Fruit fly (Drosophila melanogaster): ENCODE data around the gene CG14710.

The CG14710 gene

DNA sequence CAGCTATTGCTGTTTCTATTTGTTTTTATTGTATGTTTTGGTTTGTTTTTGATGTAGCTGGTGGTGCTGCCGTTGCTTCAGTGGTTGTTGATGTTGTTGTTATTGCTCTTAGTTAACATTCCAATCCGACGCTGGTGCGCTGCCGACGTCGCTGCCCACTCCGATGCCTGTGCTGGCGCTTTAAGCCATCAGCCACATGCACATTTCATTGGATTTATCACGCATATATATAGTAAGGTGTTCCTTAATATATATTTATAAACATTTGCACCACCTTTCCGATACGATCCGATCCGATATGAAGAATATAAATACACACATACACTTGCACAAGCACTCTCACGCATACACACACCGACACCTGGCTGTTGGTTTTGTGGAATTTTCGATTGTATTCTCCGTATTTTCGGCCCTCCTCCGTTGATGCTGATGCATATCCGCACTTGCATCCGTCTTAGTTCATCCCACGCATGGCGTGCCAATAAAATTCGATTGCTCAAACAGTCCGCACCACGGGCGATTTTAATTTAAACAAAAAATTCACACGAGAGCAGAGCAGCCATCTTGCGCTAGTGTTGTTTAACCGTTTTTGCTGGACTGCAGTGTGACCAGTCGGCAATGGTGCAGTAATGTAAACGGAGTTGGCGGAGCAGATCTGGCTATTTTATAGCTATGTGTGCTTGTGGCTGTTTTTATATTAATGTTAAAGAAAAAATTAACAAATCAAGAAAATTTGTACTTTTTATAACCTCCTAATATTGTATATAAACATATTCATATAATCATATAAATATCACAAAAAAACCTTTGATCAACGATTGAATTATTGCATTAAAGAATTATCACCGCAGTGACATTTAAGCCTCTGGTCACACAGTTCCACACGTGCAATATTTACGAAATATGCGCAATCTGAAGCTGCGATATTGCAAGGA is 30.5 kb downstream of the CG14710 start, which contains the start of the genes Csk and Elp1 (continued):
- TF ChIP-seq br (optimal IDR thresholded peaks at IDR 0.05), result no peak
- peak; percentile 16 for TF ChIP-seq cato (GFP tag; optimal IDR thresholded peaks at IDR 0.05; ENCODE audit: borderline replicate concordance)
- peak; percentile 31 for TF ChIP-seq CG8944 (GFP tag; optimal IDR thresholded peaks at IDR 0.05)
- TF ChIP-seq CG3995 (GFP tag; optimal IDR thresholded peaks at IDR 0.05), result peak; percentile 56
- peak; percentile 78 for TF ChIP-seq CoRest (tag; optimal IDR thresholded peaks at IDR 0.05)
- no peak for TF ChIP-seq Dad (GFP tag; optimal IDR thresholded peaks at IDR 0.05)
- TF ChIP-seq Ets97D (GFP tag; optimal IDR thresholded peaks at IDR 0.05), result peak; percentile 81
- TF ChIP-seq E2f2 (GFP tag; IDR thresholded peaks at IDR 0.05), result peak; percentile 40
- no peak; the same call in 1 of the 2 replicates for TF ChIP-seq Ada2b (GFP tag; IDR thresholded peaks at IDR 0.05)
- no peak for TF ChIP-seq odd (GFP tag; optimal IDR thresholded peaks at IDR 0.05)
- TF ChIP-seq Trl (optimal IDR thresholded peaks at IDR 0.05), result peak in 1 of 2 experiments; percentile 17
- TF ChIP-seq Trl (GFP tag; optimal IDR thresholded peaks at IDR 0.05), result no peak
- TF ChIP-seq mirr (GFP tag; optimal IDR thresholded peaks at IDR 0.05), result peak; percentile 27
- TF ChIP-seq psq (GFP tag; optimal IDR thresholded peaks at IDR 0.05), result no peak
- TF ChIP-seq corto (GFP tag; optimal IDR thresholded peaks at IDR 0.05), result no peak
- TF ChIP-seq ash1 (GFP tag; optimal IDR thresholded peaks at IDR 0.05), result no peak
- TF ChIP-seq cg (GFP tag; optimal IDR thresholded peaks at IDR 0.05), result peak; percentile 95
- TF ChIP-seq Mrtf (GFP tag; IDR thresholded peaks at IDR 0.05), result no peak
- TF ChIP-seq pzg (GFP tag; optimal IDR thresholded peaks at IDR 0.05), result peak; percentile 81
- TF ChIP-seq sug (tag; optimal IDR thresholded peaks at IDR 0.05), result peak; percentile 80
- TF ChIP-seq bigmax (GFP tag; optimal IDR thresholded peaks at IDR 0.05), result no peak
- no peak for TF ChIP-seq CG11695 (GFP tag; IDR thresholded peaks at IDR 0.05)
- TF ChIP-seq abd-A (tag; optimal IDR thresholded peaks at IDR 0.05), result peak; percentile 25
- TF ChIP-seq Bgb (GFP tag; IDR thresholded peaks at IDR 0.05; ENCODE audit: partially characterized antibody), result peak; percentile 30; the same call in 1 of the 2 replicates
- TF ChIP-seq Sox102F (GFP tag; optimal IDR thresholded peaks at IDR 0.05), result peak; percentile 21
- TF ChIP-seq gem (tag; optimal IDR thresholded peaks at IDR 0.05), result peak; percentile 74
- TF ChIP-seq Hmx (GFP tag; optimal IDR thresholded peaks at IDR 0.05), result no peak
- peak; percentile 41 for TF ChIP-seq CG7556 (GFP tag; optimal IDR thresholded peaks at IDR 0.05)
- peak; percentile 42 for TF ChIP-seq CG9215 (GFP tag; IDR thresholded peaks at IDR 0.05)
- TF ChIP-seq CG8478 (optimal IDR thresholded peaks at IDR 0.05), result peak; percentile 40
- TF ChIP-seq ind (GFP tag; optimal IDR thresholded peaks at IDR 0.05), result peak; percentile 50
- 0 out of 2 replicates have a peak, but pooled peaks have one; percentile 17 for TF ChIP-seq H2.0 (GFP tag; IDR thresholded peaks at IDR 0.05)
- TF ChIP-seq Blimp-1 (GFP tag; optimal IDR thresholded peaks at IDR 0.05), result peak; percentile 28
- no peak for TF ChIP-seq gcm (GFP tag; optimal IDR thresholded peaks at IDR 0.05)
- peak; percentile 69 for TF ChIP-seq Lhr (GFP tag; optimal IDR thresholded peaks at IDR 0.05)
- no peak for TF ChIP-seq CG2129 (GFP tag; IDR thresholded peaks at IDR 0.05; ENCODE audit: partially characterized antibody)
- TF ChIP-seq CG9932 (GFP tag; IDR thresholded peaks at IDR 0.05), result peak; percentile 69
- TF ChIP-seq nau (GFP tag; optimal IDR thresholded peaks at IDR 0.05), result no peak
- no peak for TF ChIP-seq CG4282 (GFP tag; optimal IDR thresholded peaks at IDR 0.05)
- peak; percentile 36 for TF ChIP-seq CHES-1-like (GFP tag; optimal IDR thresholded peaks at IDR 0.05)
- no peak for TF ChIP-seq Hey (tag; optimal IDR thresholded peaks at IDR 0.05)
- peak; percentile 85 for TF ChIP-seq CG14710 (tag; optimal IDR thresholded peaks at IDR 0.05)
- TF ChIP-seq oc (tag; optimal IDR thresholded peaks at IDR 0.05), result no peak
- no peak for TF ChIP-seq CG14965 (GFP tag; optimal IDR thresholded peaks at IDR 0.05; ENCODE audit: borderline replicate concordance)
- TF ChIP-seq p53 (GFP tag; optimal IDR thresholded peaks at IDR 0.05), result no peak
- no peak for TF ChIP-seq da (GFP tag; optimal IDR thresholded peaks at IDR 0.05)
- TF ChIP-seq slbo (GFP tag; IDR thresholded peaks at IDR 0.05), result peak; percentile 78
- no peak for TF ChIP-seq CG12071 (GFP tag; optimal IDR thresholded peaks at IDR 0.05)
- TF ChIP-seq CG18599 (GFP tag; optimal IDR thresholded peaks at IDR 0.05), result peak; percentile 63
